Worm (Caenorhabditis elegans) whole organism, L1 larva: ENCODE data around the gene nhr-70.
A peak's percentile ranks its signal among the peaks of the same experiment; 100 is the strongest.

Experiments used
- C04F5.9 ChIP-seq: sonication (generic microtip); optimal IDR thresholded peaks from 2 replicates; lab custom pipeline; 2016; ENCODE audit warnings: missing genetic modification characterization, missing compliant biosample characterization
- C16A3.4 ChIP-seq: fragments of 150-350 bp; optimal IDR thresholded peaks from 2 replicates; lab custom pipeline; 2014; ENCODE audit warnings: missing biosample characterization, missing genetic modification characterization
- C34B4.2 ChIP-seq: sonication (generic microtip); optimal IDR thresholded peaks from 2 replicates; lab custom pipeline; 2017; ENCODE audit warnings: mild to moderate bottlenecking, missing genetic modification characterization, missing compliant biosample characterization
- F16B12.6 ChIP-seq: fragments of 150-350 bp; optimal IDR thresholded peaks from 2 replicates; lab custom pipeline; 2014; ENCODE audit warnings: missing biosample characterization, missing genetic modification characterization
- aly-2 ChIP-seq: fragments of 150-350 bp; optimal IDR thresholded peaks from 2 replicates; lab custom pipeline; 2014; ENCODE audit warnings: missing biosample characterization, missing genetic modification characterization
- blmp-1 ChIP-seq: fragments of 150-350 bp; optimal IDR thresholded peaks from 2 replicates; lab custom pipeline; 2014; ENCODE audit warnings: missing biosample characterization, missing genetic modification characterization
- ceh-8 ChIP-seq: fragments of 200-800 bp; sonication (Bioruptor generic); optimal IDR thresholded peaks from 2 replicates; lab custom pipeline; 2018; ENCODE audit warnings: mild to moderate bottlenecking, missing genetic modification characterization, moderate library complexity, missing compliant biosample characterization
- ceh-88 ChIP-seq: fragments of 200-800 bp; sonication (Bioruptor generic); IDR thresholded peaks from 2 replicates; pipeline ENCODE4 v1.3.6; 2022; ENCODE audit warnings: missing genetic modification characterization, missing compliant biosample characterization
- ces-1 ChIP-seq: fragments of 150-350 bp; optimal IDR thresholded peaks from 2 replicates; lab custom pipeline; 2014; ENCODE audit warnings: missing biosample characterization, missing genetic modification reagents, missing genetic modification characterization
- dsc-1 ChIP-seq: sonication (generic microtip); optimal IDR thresholded peaks from 2 replicates; lab custom pipeline; 2016; ENCODE audit warnings: mild to moderate bottlenecking, missing genetic modification characterization, missing compliant biosample characterization
- efl-1 ChIP-seq, 4 experiments: fragments of 150-350 bp; optimal IDR thresholded peaks in 3 of 4; peaks in 1 of 4; 1 replicate in 1 of 4; 2 replicates in 3 of 4; lab custom pipeline; 2014; ENCODE audit warnings: missing biosample characterization in 2 of 4, missing genetic modification characterization in 2 of 4, missing genetic modification reagents in 2 of 4
- egl-13 ChIP-seq: sonication (generic microtip); optimal IDR thresholded peaks from 2 replicates; lab custom pipeline; 2016; ENCODE audit warnings: missing genotype, missing genetic modification reagents, missing genetic modification characterization, missing compliant biosample characterization
- elt-2 ChIP-seq: sonication (generic microtip); optimal IDR thresholded peaks from 2 replicates; lab custom pipeline; 2016; ENCODE audit warnings: missing genetic modification characterization, mild to moderate bottlenecking, inconsistent platforms, missing compliant biosample characterization, missing genetic modification reagents
- ets-5 ChIP-seq: fragments of 200-800 bp; sonication (Bioruptor generic); IDR thresholded peaks from 2 replicates; pipeline ENCODE4 v1.3.6; 2022; ENCODE audit warnings: missing genetic modification characterization, missing compliant biosample characterization
- fkh-10 ChIP-seq: sonication (generic microtip); optimal IDR thresholded peaks from 2 replicates; lab custom pipeline; 2017; ENCODE audit warnings: missing biosample characterization, missing genetic modification reagents, missing genetic modification characterization
- fkh-4 ChIP-seq: sonication (generic microtip); optimal IDR thresholded peaks from 2 replicates; lab custom pipeline; 2016; ENCODE audit warnings: missing compliant biosample characterization, missing genetic modification characterization, borderline replicate concordance
- fkh-8 ChIP-seq: sonication (generic microtip); optimal IDR thresholded peaks from 2 replicates; lab custom pipeline; 2016; ENCODE audit warnings: mild to moderate bottlenecking, missing genetic modification characterization, missing compliant biosample characterization
- fos-1 ChIP-seq: fragments of 150-350 bp; optimal IDR thresholded peaks from 2 replicates; lab custom pipeline; 2014; ENCODE audit warnings: missing biosample characterization, missing genetic modification characterization
- hlh-4 ChIP-seq: sonication (generic microtip); optimal IDR thresholded peaks from 2 replicates; lab custom pipeline; 2016; ENCODE audit warnings: mild to moderate bottlenecking, missing genetic modification characterization, missing compliant biosample characterization
- isw-1 ChIP-seq: fragments of 200-800 bp; sonication (Bioruptor generic); IDR thresholded peaks from 2 replicates; pipeline ENCODE4 v1.3.6; 2022; ENCODE audit warnings: missing genetic modification characterization, missing compliant biosample characterization
- lin-13 ChIP-seq: fragments of 150-350 bp; optimal IDR thresholded peaks from 2 replicates; lab custom pipeline; 2014; ENCODE audit warnings: missing biosample characterization, missing genetic modification reagents, missing genetic modification characterization
- lin-14 ChIP-seq: fragments of 200-800 bp; sonication (Bioruptor generic); optimal IDR thresholded peaks from 2 replicates; lab custom pipeline; 2018; ENCODE audit warnings: mild to moderate bottlenecking, missing genetic modification characterization, moderate library complexity, missing compliant biosample characterization
- lin-35 ChIP-seq, 2 experiments: fragments of 150-350 bp; optimal IDR thresholded peaks; 2 replicates each; lab custom pipeline; 2014; ENCODE audit warnings: missing biosample characterization in 2 of 2, missing genetic modification characterization in 2 of 2, missing genetic modification reagents in 2 of 2
- lir-3 ChIP-seq: sonication (generic microtip); optimal IDR thresholded peaks from 2 replicates; lab custom pipeline; 2016; ENCODE audit warnings: mild to moderate bottlenecking, missing genetic modification characterization, moderate library complexity, missing compliant biosample characterization; ENCODE audit not compliant: poor library complexity
- lsy-2 ChIP-seq, 2 experiments: fragments of 150-350 bp; optimal IDR thresholded peaks; 2 replicates each; lab custom pipeline; 2014; ENCODE audit warnings: missing biosample characterization in 2 of 2, missing genetic modification characterization in 2 of 2
- mdl-1 ChIP-seq, 2 experiments: fragments of 150-350 bp; optimal IDR thresholded peaks; 2 replicates each; lab custom pipeline; 2014 to 2017; ENCODE audit warnings: missing biosample characterization in 2 of 2, missing genetic modification characterization in 2 of 2, inconsistent platforms in 1 of 2
- mef-2 ChIP-seq: fragments of 150-350 bp; optimal IDR thresholded peaks from 2 replicates; lab custom pipeline; 2014; ENCODE audit warnings: missing biosample characterization, missing genetic modification characterization
- mep-1 ChIP-seq: fragments of 150-350 bp; optimal IDR thresholded peaks from 2 replicates; lab custom pipeline; 2014; ENCODE audit warnings: missing biosample characterization, missing genetic modification characterization
- nhr-19 ChIP-seq: fragments of 200-800 bp; sonication (Bioruptor generic); conservative IDR thresholded peaks from 2 replicates; pipeline ENCODE4 v1.3.6; 2022; ENCODE audit warnings: missing genetic modification characterization, missing compliant biosample characterization
- nhr-20 ChIP-seq: sonication (generic microtip); optimal IDR thresholded peaks from 2 replicates; lab custom pipeline; 2016; ENCODE audit warnings: mild to moderate bottlenecking, missing genetic modification characterization, missing compliant biosample characterization
- nhr-28 ChIP-seq: fragments of 150-350 bp; optimal IDR thresholded peaks from 2 replicates; lab custom pipeline; 2014; ENCODE audit warnings: missing biosample characterization, missing genetic modification characterization
- nhr-47 ChIP-seq: sonication (generic microtip); optimal IDR thresholded peaks from 2 replicates; lab custom pipeline; 2016; ENCODE audit warnings: mild to moderate bottlenecking, missing genetic modification characterization, moderate library complexity, missing compliant biosample characterization
- nhr-71 ChIP-seq: sonication (generic microtip); optimal IDR thresholded peaks from 2 replicates; lab custom pipeline; 2016; ENCODE audit warnings: mild to moderate bottlenecking, missing genetic modification characterization, moderate library complexity, missing compliant biosample characterization
- nhr-90 ChIP-seq: sonication (generic microtip); optimal IDR thresholded peaks from 2 replicates; lab custom pipeline; 2016; ENCODE audit warnings: mild to moderate bottlenecking, missing genetic modification characterization, missing compliant biosample characterization; ENCODE audit not compliant: poor library complexity
- pag-3 ChIP-seq: sonication (generic microtip); optimal IDR thresholded peaks from 2 replicates; lab custom pipeline; 2017; ENCODE audit warnings: missing genetic modification characterization, mild to moderate bottlenecking, missing compliant biosample characterization, antibody characterized with exemption, borderline replicate concordance; ENCODE audit not compliant: insufficient read depth
- snpc-4 ChIP-seq: fragments of 150-350 bp; optimal IDR thresholded peaks from 2 replicates; lab custom pipeline; 2014; ENCODE audit warnings: missing biosample characterization, missing genetic modification characterization
- snu-23 ChIP-seq: sonication (generic microtip); optimal IDR thresholded peaks from 2 replicates; lab custom pipeline; 2016; ENCODE audit warnings: missing genetic modification characterization, missing compliant biosample characterization
- tlp-1 ChIP-seq: fragments of 150-350 bp; optimal IDR thresholded peaks from 2 replicates; lab custom pipeline; 2014; ENCODE audit warnings: missing biosample characterization, missing genetic modification characterization
- unc-86 ChIP-seq: sonication (generic microtip); optimal IDR thresholded peaks from 2 replicates; lab custom pipeline; 2016; ENCODE audit warnings: missing genetic modification characterization, missing compliant biosample characterization
- unc-98 ChIP-seq: fragments of 200-800 bp; sonication (Bioruptor generic); IDR thresholded peaks from 2 replicates; pipeline ENCODE4 v1.3.6; 2022; ENCODE audit warnings: missing genetic modification characterization, missing compliant biosample characterization
- vab-15 ChIP-seq: sonication (generic microtip); optimal IDR thresholded peaks from 2 replicates; lab custom pipeline; 2017; ENCODE audit warnings: missing genotype, mild to moderate bottlenecking, missing genetic modification characterization, missing compliant biosample characterization
- xbp-1 ChIP-seq: sonication (generic microtip); optimal IDR thresholded peaks from 2 replicates; lab custom pipeline; 2016; ENCODE audit warnings: missing genetic modification characterization, missing compliant biosample characterization
- zag-1 ChIP-seq: fragments of 150-350 bp; optimal IDR thresholded peaks from 2 replicates; lab custom pipeline; 2014; ENCODE audit warnings: missing biosample characterization, missing genetic modification characterization
- zip-4 ChIP-seq: fragments of 200-800 bp; sonication (Bioruptor generic); optimal IDR thresholded peaks from 2 replicates; lab custom pipeline; 2018; ENCODE audit warnings: mild to moderate bottlenecking, missing genetic modification characterization, moderate library complexity, missing compliant biosample characterization
- ztf-4 ChIP-seq: fragments of 150-350 bp; optimal IDR thresholded peaks from 2 replicates; lab custom pipeline; 2014; ENCODE audit warnings: missing biosample characterization, missing genetic modification characterization

nhr-70 gene

DNA sequence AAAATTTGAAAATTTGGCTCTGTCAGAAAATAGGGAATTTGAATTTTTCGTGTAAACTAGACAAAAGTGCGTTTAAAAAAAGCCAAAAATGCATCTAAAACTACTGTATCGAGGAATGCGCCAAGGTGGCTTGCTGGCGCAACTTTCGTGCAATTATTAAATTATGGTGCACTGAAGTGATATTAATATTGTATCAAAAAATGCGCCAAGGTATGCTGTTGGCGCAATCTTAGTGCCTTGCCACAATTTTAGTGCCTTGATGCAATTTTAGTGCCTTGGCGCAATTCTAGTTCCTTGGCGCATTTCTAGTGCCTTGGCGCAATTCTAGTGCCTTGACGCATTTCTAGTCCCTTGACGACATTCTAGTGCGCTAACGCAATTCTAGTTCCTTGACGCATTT, 41.3 kb upstream of the nhr-70 start:
- TF ChIP-seq lir-3 (tag; lab: Kevin White, UChicago) (no peak), unc-86 (tag; lab: Kevin White, UChicago) (no peak), unc-98 (no peak), dsc-1 (tag; lab: Kevin White, UChicago) (no peak), hlh-4 (tag; lab: Kevin White, UChicago) (no peak), efl-1 (optimal IDR thresholded peaks at IDR 0.05; lab: Kevin White, UChicago) (no peak), efl-1 (GFP tag; optimal IDR thresholded peaks at IDR 0.05 in 1 of 2; lab: Kevin White, UChicago) (peak in 1 of 2 experiments; percentile 91), lin-14 (GFP tag; lab: Kevin White, UChicago) (no peak), lsy-2 (tag; optimal IDR thresholded peaks at IDR 0.05; lab: Kevin White, UChicago) (peak in 1 of 2 experiments; percentile 16), F16B12.6 (tag; lab: Kevin White, UChicago) (no peak)

DNA sequence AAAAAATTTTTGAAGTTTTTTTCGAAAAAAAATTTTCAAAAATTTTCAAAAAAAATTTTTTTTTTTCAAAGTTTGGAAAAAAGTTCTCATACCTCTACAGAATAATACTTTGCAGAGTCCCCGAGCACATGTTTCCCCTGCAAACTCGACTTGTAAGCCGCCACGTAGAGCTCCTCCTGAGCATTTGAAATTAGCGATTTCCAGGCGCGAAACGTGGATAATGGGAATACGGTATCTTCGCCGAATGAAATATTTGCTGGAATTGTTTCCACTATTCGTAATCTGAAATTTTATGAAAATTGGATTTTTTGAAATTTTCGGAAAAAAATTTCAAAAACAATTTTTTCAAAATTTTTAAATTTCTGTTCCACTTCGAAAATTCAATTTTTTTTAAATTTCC, 40.3 kb upstream of the nhr-70 start:
- TF ChIP-seq mef-2 (tag; lab: Kevin White, UChicago): no peak
- no peak for TF ChIP-seq lin-14 (GFP tag; lab: Kevin White, UChicago)
- TF ChIP-seq lsy-2 (tag; optimal IDR thresholded peaks at IDR 0.05; lab: Kevin White, UChicago): no peak
- no peak for TF ChIP-seq ceh-8
- no peak for TF ChIP-seq lir-3 (tag; lab: Kevin White, UChicago)
- TF ChIP-seq fos-1 (tag; lab: Kevin White, UChicago): no peak
- no peak for TF ChIP-seq nhr-90 (tag; lab: Kevin White, UChicago)
- TF ChIP-seq xbp-1 (tag; lab: Kevin White, UChicago): no peak
- TF ChIP-seq isw-1 (GFP tag; lab: Robert Waterston, UW): no peak

DNA sequence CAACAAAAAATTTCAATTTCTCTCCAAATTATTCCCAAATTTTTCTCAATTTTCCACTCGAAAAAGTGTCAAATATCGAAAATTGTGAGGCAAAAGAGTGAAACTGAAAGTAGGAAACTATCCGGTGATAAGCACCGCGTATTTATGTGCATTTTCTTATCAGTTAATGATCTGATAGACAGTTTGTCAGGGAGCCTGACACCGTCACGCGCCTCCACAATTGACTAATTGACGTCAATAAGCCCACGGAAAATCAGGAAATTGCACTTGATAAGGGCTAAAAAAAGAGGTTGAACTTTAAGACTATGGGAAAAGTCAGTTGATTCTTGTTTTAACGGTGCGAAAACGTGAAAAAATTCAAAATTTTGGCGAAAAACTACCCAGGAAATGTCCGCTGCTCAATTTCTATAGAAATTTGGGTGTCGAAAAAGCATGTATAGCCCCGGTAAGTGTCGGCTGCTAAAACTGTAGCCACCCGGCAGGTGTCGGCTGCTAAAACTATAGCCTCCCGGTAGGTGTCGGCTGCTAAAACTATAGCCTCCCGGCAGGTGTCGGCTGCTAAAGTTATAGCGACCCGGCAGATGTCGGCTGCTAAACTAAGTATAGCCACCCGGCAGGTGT, 38.8 kb upstream of the nhr-70 start:
- no peak for TF ChIP-seq vab-15 (tag; lab: Kevin White, UChicago)
- TF ChIP-seq nhr-19: peak; percentile 28
- peak; percentile 97 for TF ChIP-seq elt-2 (tag; lab: Kevin White, UChicago)
- no peak for TF ChIP-seq blmp-1 (tag; lab: Kevin White, UChicago)
- TF ChIP-seq snpc-4 (tag; lab: Kevin White, UChicago): peak; percentile 3
- TF ChIP-seq mdl-1 (tag; optimal IDR thresholded peaks at IDR 0.05; lab: Kevin White, UChicago): peak in 1 of 2 experiments; percentile 37
- no peak for TF ChIP-seq efl-1 (optimal IDR thresholded peaks at IDR 0.05; lab: Kevin White, UChicago)
- TF ChIP-seq efl-1 (GFP tag; optimal IDR thresholded peaks at IDR 0.05 in 1 of 2; lab: Kevin White, UChicago): peak in 1 of 2 experiments; percentile 71
- TF ChIP-seq fkh-10: no peak
- TF ChIP-seq C16A3.4: no peak
- TF ChIP-seq lin-13 (GFP tag; lab: Kevin White, UChicago): no peak
- TF ChIP-seq lin-35 (GFP tag; optimal IDR thresholded peaks at IDR 0.05; lab: Kevin White, UChicago): peak in 1 of 2 experiments; percentile 61
- TF ChIP-seq nhr-20 (tag; lab: Kevin White, UChicago): peak; percentile 19
- TF ChIP-seq tlp-1 (tag; lab: Kevin White, UChicago): peak; percentile 35
- TF ChIP-seq C34B4.2 (tag; lab: Kevin White, UChicago): no peak
- peak; percentile 44 for TF ChIP-seq nhr-90 (tag; lab: Kevin White, UChicago)
- TF ChIP-seq nhr-71 (tag; lab: Kevin White, UChicago): peak; percentile 28
- TF ChIP-seq nhr-47 (tag; lab: Kevin White, UChicago): no peak

- no peak for TF ChIP-seq C04F5.9 (tag; lab: Kevin White, UChicago)
- TF ChIP-seq pag-3 (tag; lab: Kevin White, UChicago): no peak
- TF ChIP-seq mep-1 (tag; lab: Kevin White, UChicago): no peak
- TF ChIP-seq isw-1 (GFP tag; lab: Robert Waterston, UW): no peak
- no peak for TF ChIP-seq tlp-1 (tag; lab: Kevin White, UChicago)
- no peak for TF ChIP-seq ets-5 (GFP tag; lab: Robert Waterston, UW)
- no peak for TF ChIP-seq ceh-88 (GFP tag; lab: Robert Waterston, UW)
- no peak for TF ChIP-seq F16B12.6 (tag; lab: Kevin White, UChicago)
- TF ChIP-seq egl-13 (tag; lab: Kevin White, UChicago): no peak
- TF ChIP-seq nhr-20 (tag; lab: Kevin White, UChicago): peak; percentile 19
- TF ChIP-seq zag-1 (tag; lab: Kevin White, UChicago): no peak
- TF ChIP-seq elt-2 (tag; lab: Kevin White, UChicago): peak; percentile 83
- TF ChIP-seq snu-23 (GFP tag; lab: Kevin White, UChicago): no peak
- no peak for TF ChIP-seq lin-35 (GFP tag; optimal IDR thresholded peaks at IDR 0.05; lab: Kevin White, UChicago)
- TF ChIP-seq fkh-8 (tag; lab: Kevin White, UChicago): no peak
- TF ChIP-seq ztf-4 (tag; lab: Kevin White, UChicago): no peak
- no peak for TF ChIP-seq fkh-4
- no peak for TF ChIP-seq ces-1 (GFP tag; lab: Kevin White, UChicago)
- no peak for TF ChIP-seq zip-4
- TF ChIP-seq aly-2 (tag; lab: Kevin White, UChicago): no peak
- no peak for TF ChIP-seq nhr-28 (tag; lab: Kevin White, UChicago)
Observed at ce11 chrV:18578306-18578705, 38.1 kb upstream of the nhr-70 start.
